Worm (Caenorhabditis elegans): ENCODE measurements around the gene gnrr-4.

gnrr-4 gene

ce11 chrX:5781294-5781693 is 38.2 kb upstream of the gnrr-4 start:
- TF ChIP-seq nhr-90 (tag; optimal IDR thresholded peaks at IDR 0.05) (no peak), nhr-179 (tag; optimal IDR thresholded peaks at IDR 0.05) (no peak)

- TF ChIP-seq hrde-1 (tag; optimal IDR thresholded peaks at IDR 0.05; ENCODE audit: borderline replicate concordance) (no peak), egrh-3 (GFP tag; IDR thresholded peaks at IDR 0.05) (no peak), rcor-1 (GFP tag; IDR thresholded peaks at IDR 0.05) (no peak), hmg-20 (GFP tag; IDR thresholded peaks at IDR 0.05) (no peak), aptf-3 (GFP tag; IDR thresholded peaks at IDR 0.05) (no peak), tlf-1 (GFP tag; optimal IDR thresholded peaks at IDR 0.05) (no peak), zim-3 (tag; optimal IDR thresholded peaks at IDR 0.05) (no peak), C06A6.2 (GFP tag; conservative IDR thresholded peaks at IDR 0.05) (no peak), ztf-22 (GFP tag; optimal IDR thresholded peaks at IDR 0.05) (no peak), Y53F4B.3 (GFP tag; IDR thresholded peaks at IDR 0.05) (no peak), ZK185.1 (tag; optimal IDR thresholded peaks at IDR 0.05; ENCODE audit: poor library complexity, severe bottlenecking) (no peak), mxl-1 (tag; optimal IDR thresholded peaks at IDR 0.05) (no peak), attf-6 (GFP tag; IDR thresholded peaks at IDR 0.05) (no peak), nhr-80 (tag; optimal IDR thresholded peaks at IDR 0.05) (peak; percentile 58), let-607 (tag; optimal IDR thresholded peaks at IDR 0.05) (peak; percentile 88 to 91), ama-1 (optimal IDR thresholded peaks at IDR 0.05) (no peak), ama-1 (GFP tag; optimal IDR thresholded peaks at IDR 0.05) (no peak), nhr-179 (tag; optimal IDR thresholded peaks at IDR 0.05) (no peak), snpc-3.4 (tag; optimal IDR thresholded peaks at IDR 0.05) (no peak), cebp-1 (GFP tag; IDR thresholded peaks at IDR 0.05) (no peak), cebp-1 (tag; optimal IDR thresholded peaks at IDR 0.05) (no peak), ztf-18 (tag; optimal IDR thresholded peaks at IDR 0.05) (peak; percentile 32), lin-54 (GFP tag; optimal IDR thresholded peaks at IDR 0.05) (no peak), B0336.3 (GFP tag; IDR thresholded peaks at IDR 0.05) (no peak), ztf-25 (GFP tag; IDR thresholded peaks at IDR 0.05) (no peak), F55B11.4 (tag; optimal IDR thresholded peaks at IDR 0.05; ENCODE audit: borderline replicate concordance, insufficient read depth) (no peak), hmg-1.2 (GFP tag; IDR thresholded peaks at IDR 0.05) (peak; percentile 23; the same call in 1 of the 2 replicates), lin-26 (GFP tag; IDR thresholded peaks at IDR 0.05) (no peak), F57C9.4 (tag; optimal IDR thresholded peaks at IDR 0.05) (no peak), unc-62 (GFP tag; optimal IDR thresholded peaks at IDR 0.05) (no peak), Y53G8AR.9 (GFP tag; conservative IDR thresholded peaks at IDR 0.05) (no peak), egl-18 (GFP tag; IDR thresholded peaks at IDR 0.05) (no peak)
Measured at ce11 chrX:5780672-5781182, 37.6 kb upstream of the gnrr-4 start, which contains the start of gene sft-4. TSS of gene sft-4 (minus strand) at chrX:5780722.

- TF ChIP-seq cebp-1 (GFP tag; IDR thresholded peaks at IDR 0.05) (no peak), cebp-1 (tag; optimal IDR thresholded peaks at IDR 0.05) (peak; percentile 50), Y53G8AR.9 (GFP tag; conservative IDR thresholded peaks at IDR 0.05) (no peak), dox-1 (GFP tag; IDR thresholded peaks at IDR 0.05) (peak; percentile 74; the same call in 1 of the 2 replicates), zfh-2 (GFP tag; conservative IDR thresholded peaks at IDR 0.05) (peak; percentile 79), F49E8.2 (tag; optimal IDR thresholded peaks at IDR 0.05; ENCODE audit: insufficient read depth) (no peak), attf-5 (GFP tag; optimal IDR thresholded peaks at IDR 0.05) (peak; percentile 53), let-607 (tag; optimal IDR thresholded peaks at IDR 0.05) (peak; percentile 49 to 67), K12H6.12 (tag; optimal IDR thresholded peaks at IDR 0.05) (peak; percentile 41), K11D2.4 (GFP tag; IDR thresholded peaks at IDR 0.05) (peak; percentile 78; the same call in 1 of the 2 replicates), lin-35 (GFP tag; optimal IDR thresholded peaks at IDR 0.05) (peak in 1 of 3 experiments; percentile 50), lin-54 (GFP tag; optimal IDR thresholded peaks at IDR 0.05) (peak; percentile 19), dpl-1 (GFP tag; optimal IDR thresholded peaks at IDR 0.05) (peak; percentile 2), ztf-18 (tag; optimal IDR thresholded peaks at IDR 0.05) (peak; percentile 91), ceh-27 (GFP tag; optimal IDR thresholded peaks at IDR 0.05) (peak; percentile 22), nhr-80 (tag; optimal IDR thresholded peaks at IDR 0.05) (peak; percentile 48), T07F8.4 (tag; optimal IDR thresholded peaks at IDR 0.05) (no peak), pbrm-1 (GFP tag; IDR thresholded peaks at IDR 0.05) (no peak), egl-18 (GFP tag; IDR thresholded peaks at IDR 0.05) (0 out of 2 replicates have a peak, but pooled peaks have one; percentile 59), lin-40 (tag; optimal IDR thresholded peaks at IDR 0.05) (peak; percentile 60)
Measured at ce11 chrX:5775804-5776252, 32.7 kb upstream of the gnrr-4 start.

All from whole organism, young adult.